Worm (Caenorhabditis elegans) whole organism, mixed stage, embryonic: ENCODE results near the gene T28C12.1.

Source experiments
- ces-1 ChIP-seq: fragments of 150-350 bp; optimal IDR thresholded peaks from 2 replicates; lab custom pipeline; 2014; ENCODE audit warnings: missing biosample characterization, missing genetic modification reagents, missing genetic modification characterization
- mab-5 ChIP-seq: fragments of 150-350 bp; optimal IDR thresholded peaks from 2 replicates; lab custom pipeline; 2014; ENCODE audit warnings: missing biosample characterization, missing genetic modification characterization
- mep-1 ChIP-seq: fragments of 150-350 bp; optimal IDR thresholded peaks from 2 replicates; lab custom pipeline; 2017; ENCODE audit warnings: missing biosample characterization, missing genetic modification reagents, missing genetic modification characterization, inconsistent platforms

- TF ChIP-seq ces-1 (GFP tag; lab: Kevin White, UChicago) (no peak), mab-5 (tag; lab: Kevin White, UChicago) (no peak), mep-1 (no peak)
These were observed 28.2 kb upstream of the T28C12.1 start, which contains the start of gene sago-1 for ce11 chrV:6303471-6303870.
